Worm (Caenorhabditis elegans): ENCODE measurements around the gene hsp-60.

DNA sequence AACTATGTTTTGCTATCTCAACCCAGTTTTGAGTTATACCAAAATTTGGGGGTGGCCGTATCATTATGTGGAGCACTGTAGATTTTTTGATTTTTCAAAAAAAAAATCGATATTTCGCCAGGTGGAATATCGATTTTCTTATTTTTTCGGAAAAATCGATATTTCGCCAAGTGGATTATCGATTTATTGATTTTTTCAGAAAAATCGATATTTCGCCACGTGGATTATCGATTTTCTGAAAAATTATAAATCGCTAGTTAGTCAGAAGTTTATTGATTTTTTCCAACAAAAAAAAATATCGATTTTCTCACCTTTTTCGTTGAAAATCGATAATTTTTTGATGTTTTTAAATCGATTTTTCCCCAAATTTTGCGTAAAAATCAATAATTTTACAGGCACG lies 39.4 kb upstream of the hsp-60 start:
- TF ChIP-seq dao-5 (tag; optimal IDR thresholded peaks at IDR 0.05) (no peak), W03F9.2 (tag; optimal IDR thresholded peaks at IDR 0.05) (no peak), him-1 (tag; optimal IDR thresholded peaks at IDR 0.05) (no peak)

Data from whole organism, L4/young adult.